Worm (Caenorhabditis elegans) whole organism, young adult: ENCODE data around the gene nhr-142.

Experiments
- B0336.3 ChIP-seq: fragments of 200-800 bp; sonication (Bioruptor generic); IDR thresholded peaks from 2 replicates; pipeline ENCODE4 v1.3.6; 2022; ENCODE audit warnings: missing genetic modification characterization, missing compliant biosample characterization
- F10E7.11 ChIP-seq: sonication (generic microtip); optimal IDR thresholded peaks from 2 replicates; lab custom pipeline; 2017; ENCODE audit warnings: mild to moderate bottlenecking, missing genetic modification characterization, moderate library complexity, missing compliant biosample characterization
- F22D6.2 ChIP-seq: sonication (generic microtip); optimal IDR thresholded peaks from 2 replicates; lab custom pipeline; 2016; ENCODE audit warnings: mild to moderate bottlenecking, missing genetic modification characterization, missing compliant biosample characterization
- F37B4.10 ChIP-seq: fragments of 200-800 bp; sonication (Bioruptor generic); IDR thresholded peaks from 2 replicates; pipeline ENCODE4 v1.3.6; 2022; ENCODE audit warnings: missing genetic modification characterization, missing compliant biosample characterization
- K11D2.4 ChIP-seq: fragments of 200-800 bp; sonication (Bioruptor generic); IDR thresholded peaks from 2 replicates; pipeline ENCODE4 v1.3.6; 2022; ENCODE audit warnings: missing genetic modification reagents, missing genetic modification characterization, missing compliant biosample characterization
- K12H6.12 ChIP-seq: fragments of 200-800 bp; sonication (Bioruptor generic); optimal IDR thresholded peaks from 2 replicates; lab custom pipeline; 2018; ENCODE audit warnings: mild to moderate bottlenecking, missing genetic modification characterization, missing compliant biosample characterization
- Y53F4B.3 ChIP-seq: fragments of 200-800 bp; sonication (Bioruptor generic); IDR thresholded peaks from 2 replicates; pipeline ENCODE4 v1.3.6; 2022; ENCODE audit warnings: missing genetic modification reagents, missing genetic modification characterization, missing compliant biosample characterization
- Y53G8AR.9 ChIP-seq: fragments of 200-800 bp; sonication (Bioruptor generic); conservative IDR thresholded peaks from 2 replicates; pipeline ENCODE4 v1.3.6; 2022; ENCODE audit warnings: missing genetic modification reagents, missing genetic modification characterization, missing compliant biosample characterization
- Y56A3A.18 ChIP-seq: fragments of 200-800 bp; sonication (Bioruptor generic); IDR thresholded peaks from 2 replicates; pipeline ENCODE4 v1.3.6; 2022; ENCODE audit warnings: missing genetic modification reagents, missing genetic modification characterization, missing compliant biosample characterization
- ZK185.1 ChIP-seq: sonication (generic microtip); optimal IDR thresholded peaks from 2 replicates; lab custom pipeline; 2016; ENCODE audit warnings: mild to moderate bottlenecking, missing genetic modification characterization, missing compliant biosample characterization; ENCODE audit not compliant: poor library complexity, severe bottlenecking
- akir-1 ChIP-seq: fragments of 200-800 bp; sonication (Bioruptor generic); optimal IDR thresholded peaks from 2 replicates; lab custom pipeline; 2018; ENCODE audit warnings: mild to moderate bottlenecking, missing genetic modification characterization, moderate library complexity, missing compliant biosample characterization
- aptf-2 ChIP-seq: fragments of 200-800 bp; sonication (Bioruptor generic); conservative IDR thresholded peaks from 2 replicates; pipeline ENCODE4 v1.3.6; 2022; ENCODE audit warnings: missing genetic modification reagents, missing genetic modification characterization, missing compliant biosample characterization
- bed-1 ChIP-seq: fragments of 200-800 bp; sonication (Bioruptor generic); IDR thresholded peaks from 2 replicates; pipeline ENCODE4 v1.3.6; 2022; ENCODE audit warnings: missing genetic modification reagents, missing genetic modification characterization, missing compliant biosample characterization
- bed-2 ChIP-seq: fragments of 200-800 bp; sonication (Bioruptor generic); IDR thresholded peaks from 2 replicates; pipeline ENCODE4 v1.3.6; 2022; ENCODE audit warnings: missing genetic modification reagents, missing genetic modification characterization, missing compliant biosample characterization
- cebp-2 ChIP-seq: fragments of 200-800 bp; sonication (Bioruptor generic); IDR thresholded peaks from 2 replicates; pipeline ENCODE4 v1.3.6; 2022; ENCODE audit warnings: missing genetic modification characterization, missing compliant biosample characterization
- ceh-79 ChIP-seq: sonication (generic microtip); optimal IDR thresholded peaks from 2 replicates; lab custom pipeline; 2017; ENCODE audit warnings: mild to moderate bottlenecking, missing genetic modification characterization, missing compliant biosample characterization
- chd-7 ChIP-seq: sonication (generic microtip); optimal IDR thresholded peaks from 2 replicates; lab custom pipeline; 2016; ENCODE audit warnings: mild to moderate bottlenecking, missing genetic modification characterization, moderate library complexity, missing compliant biosample characterization
- dox-1 ChIP-seq: fragments of 200-800 bp; sonication (Bioruptor generic); IDR thresholded peaks from 2 replicates; pipeline ENCODE4 v1.3.6; 2022; ENCODE audit warnings: missing genetic modification reagents, missing genetic modification characterization, missing compliant biosample characterization
- egl-44 ChIP-seq: fragments of 200-800 bp; sonication (Bioruptor generic); IDR thresholded peaks from 2 replicates; pipeline ENCODE4 v1.3.6; 2022; ENCODE audit warnings: missing genetic modification reagents, missing genetic modification characterization, missing compliant biosample characterization
- ekl-4 ChIP-seq: fragments of 200-800 bp; sonication (Bioruptor generic); IDR thresholded peaks from 2 replicates; pipeline ENCODE4 v1.3.6; 2022; ENCODE audit warnings: missing genetic modification reagents, missing genetic modification characterization, missing compliant biosample characterization
- ets-4 ChIP-seq: fragments of 200-800 bp; sonication (Bioruptor generic); optimal IDR thresholded peaks from 2 replicates; lab custom pipeline; 2018; ENCODE audit warnings: mild to moderate bottlenecking, missing genetic modification characterization, missing compliant biosample characterization
- hmg-20 ChIP-seq: fragments of 200-800 bp; sonication (Bioruptor generic); IDR thresholded peaks from 2 replicates; pipeline ENCODE4 v1.3.6; 2022; ENCODE audit warnings: missing genetic modification reagents, missing genetic modification characterization, missing compliant biosample characterization
- lin-35 ChIP-seq, 3 experiments: fragments of 150-350 bp in 2 of 3; sonication (generic microtip) in 1 of 3; optimal IDR thresholded peaks; 2 replicates each; lab custom pipeline; 2014 to 2018; ENCODE audit warnings: missing biosample characterization in 3 of 3, missing genetic modification characterization in 3 of 3, missing genetic modification reagents in 3 of 3
- lin-40 ChIP-seq: sonication (generic microtip); optimal IDR thresholded peaks from 2 replicates; lab custom pipeline; 2016; ENCODE audit warnings: missing genetic modification characterization, mild to moderate bottlenecking, missing compliant biosample characterization, missing genotype, missing genetic modification reagents
- lsy-27 ChIP-seq: sonication (generic microtip); optimal IDR thresholded peaks from 2 replicates; lab custom pipeline; 2017; ENCODE audit warnings: missing genetic modification characterization, mild to moderate bottlenecking, missing compliant biosample characterization, antibody characterized with exemption, missing genotype, borderline replicate concordance; ENCODE audit not compliant: insufficient read depth
- mcd-1 ChIP-seq: fragments of 200-800 bp; sonication (Bioruptor generic); IDR thresholded peaks from 2 replicates; pipeline ENCODE4 v1.3.6; 2022; ENCODE audit warnings: missing genetic modification reagents, missing genetic modification characterization, missing compliant biosample characterization
- mel-28 ChIP-seq: sonication (generic microtip); optimal IDR thresholded peaks from 2 replicates; lab custom pipeline; 2016; ENCODE audit warnings: borderline replicate concordance, mild to moderate bottlenecking, missing genetic modification characterization, missing compliant biosample characterization
- nfya-2 ChIP-seq: fragments of 200-800 bp; sonication (Bioruptor generic); IDR thresholded peaks from 2 replicates; pipeline ENCODE4 v1.3.6; 2022; ENCODE audit warnings: missing genetic modification reagents, missing genetic modification characterization, missing compliant biosample characterization
- nfyb-1 ChIP-seq: fragments of 200-800 bp; sonication (Bioruptor generic); IDR thresholded peaks from 2 replicates; pipeline ENCODE4 v1.3.6; 2022; ENCODE audit warnings: missing genetic modification reagents, missing genetic modification characterization, missing compliant biosample characterization
- nhr-27 ChIP-seq: fragments of 200-800 bp; sonication (Bioruptor generic); optimal IDR thresholded peaks from 2 replicates; lab custom pipeline; 2018; ENCODE audit warnings: mild to moderate bottlenecking, missing genetic modification characterization, moderate library complexity, missing compliant biosample characterization
- nhr-80 ChIP-seq: sonication (generic microtip); optimal IDR thresholded peaks from 2 replicates; lab custom pipeline; 2016; ENCODE audit warnings: missing genetic modification characterization, missing compliant biosample characterization
- snpc-3.4 ChIP-seq: sonication (generic microtip); optimal IDR thresholded peaks from 2 replicates; lab custom pipeline; 2017; ENCODE audit warnings: missing genetic modification characterization, mild to moderate bottlenecking, missing compliant biosample characterization, antibody characterized with exemption, moderate library complexity, missing genotype, missing genetic modification reagents
- tbp1 ChIP-seq: fragments of 200-800 bp; sonication (Bioruptor generic); optimal IDR thresholded peaks from 2 replicates; lab custom pipeline; 2018; ENCODE audit warnings: mild to moderate bottlenecking, missing genetic modification characterization, missing compliant biosample characterization
- xnd-1 ChIP-seq: sonication (generic microtip); optimal IDR thresholded peaks from 2 replicates; lab custom pipeline; 2016; ENCODE audit warnings: missing genotype, missing genetic modification reagents, missing genetic modification characterization, missing compliant biosample characterization
- zfh-2 ChIP-seq: fragments of 200-800 bp; sonication (Bioruptor generic); conservative IDR thresholded peaks from 2 replicates; pipeline ENCODE4 v1.3.6; 2022; ENCODE audit warnings: missing genetic modification reagents, missing genetic modification characterization, missing compliant biosample characterization
- ztf-6 ChIP-seq: fragments of 200-800 bp; sonication (Bioruptor generic); IDR thresholded peaks from 2 replicates; pipeline ENCODE4 v1.3.6; 2022; ENCODE audit warnings: missing genetic modification reagents, missing genetic modification characterization, missing compliant biosample characterization

The nhr-142 gene

DNA sequence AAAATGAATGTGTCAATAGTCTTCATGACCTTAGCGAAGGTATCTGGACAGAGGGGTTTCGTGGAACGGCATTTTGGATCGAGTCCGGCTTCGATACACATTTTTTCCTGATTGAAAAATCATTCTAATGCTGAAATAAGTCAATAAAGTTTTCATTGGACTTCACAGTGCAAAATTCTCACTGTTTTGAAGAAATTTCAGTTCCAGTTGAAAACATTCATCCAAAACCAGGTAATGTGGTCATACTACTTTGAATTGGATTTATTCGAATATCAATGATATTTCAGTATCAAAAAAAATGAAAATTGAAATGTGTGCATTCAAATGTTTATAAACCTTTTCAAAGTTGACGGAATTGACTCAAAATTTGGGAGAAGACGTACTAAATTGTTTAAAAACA, 36.9 kb downstream of the nhr-142 start, which contains the start of gene pgph-1 (continued):
- no peak for TF ChIP-seq bed-2 (GFP tag; lab: Robert Waterston, UW)
- TF ChIP-seq, all 124 proteins: peak for 0

DNA sequence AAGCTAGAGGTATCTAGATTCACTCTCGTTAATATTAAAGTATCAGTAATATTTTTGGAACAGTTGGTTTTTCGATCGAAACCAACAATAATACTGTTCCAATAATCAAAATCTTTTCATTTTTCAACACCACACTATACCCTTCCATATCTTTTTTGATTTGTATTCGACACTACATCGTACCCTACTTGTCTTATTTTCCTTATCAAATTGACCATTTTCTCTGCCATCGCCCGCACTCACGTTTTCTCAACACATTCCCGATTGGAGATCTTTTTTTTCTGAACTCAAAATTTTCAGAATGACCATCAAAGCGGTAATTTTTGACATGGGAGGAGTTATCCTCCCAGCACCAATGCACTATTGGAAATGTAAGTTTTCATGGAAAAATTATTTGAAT, 42.8 kb downstream of the nhr-142 start, which contains the start of gene acds-10:
acds-10 (plus strand) TSS at position 301 of the 400 bp plus-strand sequence.
- TF ChIP-seq nhr-80 (tag; lab: Kevin White, UChicago) (peak; percentile 8), nhr-27 (tag; lab: Kevin White, UChicago) (no peak), lin-35 (GFP tag; optimal IDR thresholded peaks at IDR 0.05; lab: Kevin White, UChicago) (no peak)
- TF ChIP-seq, all 124 proteins: peak for 1

DNA sequence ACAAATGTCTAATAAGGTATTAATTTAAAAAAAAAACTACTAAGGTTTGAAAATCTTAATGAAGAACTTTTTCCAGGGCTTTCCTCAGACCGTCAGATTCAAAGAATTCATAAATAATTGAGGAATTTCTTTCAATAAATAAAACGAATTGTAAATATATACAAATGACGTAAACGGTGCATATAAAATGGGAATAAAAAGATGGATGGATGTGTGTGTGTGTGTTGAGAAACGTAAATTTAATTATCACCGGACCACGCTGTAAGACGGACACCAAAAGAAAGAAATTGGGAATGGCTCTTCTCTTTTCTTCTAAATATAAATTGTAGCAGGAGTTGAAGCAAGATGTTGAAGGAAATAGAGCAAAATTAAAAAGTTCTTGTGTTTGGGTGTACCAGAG, 44.1 kb downstream of the nhr-142 start:
- TF ChIP-seq ZK185.1 (tag; lab: Kevin White, UChicago) (no peak), hmg-20 (GFP tag; lab: Robert Waterston, UW) (no peak), cebp-2 (no peak), K11D2.4 (no peak), lin-40 (tag; lab: Kevin White, UChicago) (no peak), egl-44 (GFP tag; lab: Robert Waterston, UW) (no peak), bed-2 (GFP tag; lab: Robert Waterston, UW) (no peak), Y53F4B.3 (GFP tag; lab: Robert Waterston, UW) (no peak), akir-1 (GFP tag; lab: Kevin White, UChicago) (no peak), lsy-27 (tag; lab: Kevin White, UChicago) (no peak), nfya-2 (GFP tag; lab: Robert Waterston, UW) (no peak), ets-4 (GFP tag; lab: Kevin White, UChicago) (no peak), snpc-3.4 (tag; lab: Kevin White, UChicago) (no peak), F10E7.11 (tag; lab: Kevin White, UChicago) (no peak), Y56A3A.18 (GFP tag; lab: Robert Waterston, UW) (no peak), mel-28 (tag; lab: Kevin White, UChicago) (no peak), ztf-6 (GFP tag; lab: Robert Waterston, UW) (no peak)

DNA sequence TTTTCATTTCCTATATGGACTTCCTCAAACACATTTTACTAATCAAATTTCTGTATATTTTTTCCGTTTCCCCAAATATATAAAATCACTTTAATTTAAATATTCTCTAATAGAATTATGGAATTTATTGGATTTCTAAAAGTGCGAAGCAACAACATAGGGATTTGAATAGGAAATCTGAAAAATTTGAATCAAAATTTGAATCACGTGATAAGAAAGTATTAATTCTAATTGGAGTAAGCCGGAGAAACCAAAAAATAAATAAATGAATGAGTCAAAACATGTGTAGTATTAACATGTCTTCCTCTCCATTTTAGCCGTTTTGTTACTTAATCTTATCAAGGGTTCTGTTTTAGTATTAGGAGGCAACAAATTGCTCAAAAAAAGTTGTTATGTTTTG, 49.1 kb downstream of the nhr-142 start:
- TF ChIP-seq zfh-2 (GFP tag; lab: Robert Waterston, UW) (no peak), nfyb-1 (no peak), K12H6.12 (no peak), F37B4.10 (GFP tag; lab: Robert Waterston, UW) (no peak), dox-1 (GFP tag; lab: Robert Waterston, UW) (no peak), xnd-1 (no peak), aptf-2 (GFP tag; lab: Robert Waterston, UW) (no peak), chd-7 (tag; lab: Kevin White, UChicago) (no peak), bed-1 (GFP tag; lab: Robert Waterston, UW) (no peak), mcd-1 (GFP tag; lab: Robert Waterston, UW) (no peak)
- TF ChIP-seq, all 124 proteins: peak for 0

DNA sequence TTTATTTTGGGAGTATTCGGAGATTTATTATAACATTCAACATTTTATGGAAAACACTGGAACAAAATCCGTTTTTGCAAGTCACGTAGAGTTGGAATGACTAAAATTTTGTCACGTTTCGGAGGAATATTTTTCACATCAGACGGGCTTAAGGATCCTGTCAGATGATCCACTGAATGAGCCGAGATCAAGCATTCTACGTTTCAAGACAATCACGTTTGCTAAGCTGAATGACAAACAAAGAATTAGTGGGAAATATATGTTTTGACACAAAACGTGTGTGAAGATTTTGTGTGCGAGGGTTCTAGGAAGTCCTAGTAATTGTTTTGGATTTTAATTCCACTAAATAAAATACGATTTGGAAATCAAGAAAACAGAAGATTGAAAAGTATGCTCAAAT, 50.9 kb downstream of the nhr-142 start:
- no peak for TF ChIP-seq ekl-4 (GFP tag; lab: Robert Waterston, UW)
- TF ChIP-seq Y56A3A.18 (GFP tag; lab: Robert Waterston, UW) = no peak
- no peak for TF ChIP-seq tbp1 (GFP tag; lab: Kevin White, UChicago)
- TF ChIP-seq Y53G8AR.9 = no peak
- TF ChIP-seq B0336.3 (GFP tag; lab: Robert Waterston, UW) = no peak
- no peak for TF ChIP-seq F22D6.2
- no peak for TF ChIP-seq ceh-79
